Fruit fly (Drosophila melanogaster) whole organism, embryonic: ENCODE measurements around the gene CG10300.

Experiments used
- ATbp ChIP-seq: fragments of 200-800 bp; sonication (Bioruptor generic); optimal IDR thresholded peaks from 2 replicates; lab custom pipeline; 2017; ENCODE audit warnings: missing biosample characterization, mild to moderate bottlenecking, missing genetic modification characterization, missing genetic modification reagents
- Awh ChIP-seq: fragments of 200-800 bp; sonication (Bioruptor generic); IDR thresholded peaks from 2 replicates; pipeline ENCODE4, ENCODE4 v1.3.6; 2022; ENCODE audit warnings: missing biosample characterization, missing genetic modification characterization
- BEAF-32 ChIP-seq: fragments of 200-800 bp; sonication (Bioruptor generic); optimal IDR thresholded peaks from 3 replicates; lab custom pipeline; 2017; ENCODE audit warnings: missing biosample characterization, missing genetic modification characterization, mild to moderate bottlenecking, moderate library complexity, missing genetic modification reagents
- CG10366 ChIP-seq: fragments of 200-800 bp; sonication (Bioruptor generic); IDR thresholded peaks from 2 replicates; pipeline ENCODE4 v1.3.6; 2022; ENCODE audit warnings: missing biosample characterization, missing genetic modification characterization
- CG12104 ChIP-seq: fragments of 200-800 bp; sonication (Bioruptor generic); optimal IDR thresholded peaks from 3 replicates; lab custom pipeline; 2016; ENCODE audit warnings: missing biosample characterization, missing genetic modification characterization
- CG17359 ChIP-seq: fragments of 200-800 bp; sonication (Bioruptor generic); optimal IDR thresholded peaks from 3 replicates; lab custom pipeline; 2018; ENCODE audit warnings: missing biosample characterization, mild to moderate bottlenecking, missing genetic modification characterization, moderate library complexity
- CG30403 ChIP-seq: fragments of 200-800 bp; sonication (Bioruptor generic); optimal IDR thresholded peaks from 3 replicates; lab custom pipeline; 2016; ENCODE audit warnings: missing biosample characterization, missing genetic modification characterization
- CG31441 ChIP-seq: fragments of 200-800 bp; sonication (Bioruptor generic); IDR thresholded peaks from 2 replicates; pipeline ENCODE4 v1.3.6; 2022; ENCODE audit warnings: missing biosample characterization, missing genetic modification characterization
- CG32767 ChIP-seq: fragments of 200-800 bp; sonication (Bioruptor generic); IDR thresholded peaks from 2 replicates; pipeline ENCODE4 v1.3.6; 2022; ENCODE audit warnings: missing biosample characterization, missing genetic modification characterization
- CG34376 ChIP-seq: fragments of 200-800 bp; sonication (Bioruptor generic); optimal IDR thresholded peaks from 2 replicates; lab custom pipeline; 2018; ENCODE audit warnings: missing biosample characterization, mild to moderate bottlenecking, missing genetic modification characterization
- CG5180 ChIP-seq: fragments of 200-800 bp; sonication (Bioruptor generic); optimal IDR thresholded peaks from 3 replicates; lab custom pipeline; 2017; ENCODE audit warnings: missing biosample characterization, missing genetic modification characterization, mild to moderate bottlenecking, moderate library complexity, missing genetic modification reagents
- CG7745 ChIP-seq: fragments of 200-800 bp; sonication (Bioruptor generic); optimal IDR thresholded peaks from 2 replicates; lab custom pipeline; 2018; ENCODE audit warnings: missing biosample characterization, mild to moderate bottlenecking, missing genetic modification characterization, moderate library complexity
- CG8281 ChIP-seq: fragments of 200-800 bp; sonication (Bioruptor generic); optimal IDR thresholded peaks from 2 replicates; lab custom pipeline; 2018; ENCODE audit warnings: missing biosample characterization, mild to moderate bottlenecking, missing genetic modification characterization, moderate library complexity
- CG8290 ChIP-seq, 3 experiments: fragments of 200-800 bp; sonication (Bioruptor generic); optimal IDR thresholded peaks; 2 replicates each; lab custom pipeline; 2016 to 2019; ENCODE audit warnings: missing biosample characterization in 3 of 3, missing genetic modification characterization in 3 of 3, mild to moderate bottlenecking in 2 of 3, moderate library complexity in 1 of 3
- CG8765 ChIP-seq: fragments of 200-800 bp; sonication (Bioruptor generic); IDR thresholded peaks from 2 replicates; pipeline ENCODE4 v1.3.6; 2022; ENCODE audit warnings: missing biosample characterization, missing genetic modification characterization
- CG8944 ChIP-seq: fragments of 200-800 bp; sonication (Bioruptor generic); optimal IDR thresholded peaks from 3 replicates; lab custom pipeline; 2016; ENCODE audit warnings: missing biosample characterization, missing genetic modification characterization
- HLH4C ChIP-seq: fragments of 200-800 bp; sonication (Bioruptor generic); IDR thresholded peaks from 3 replicates; pipeline ENCODE4 v1.3.6; 2022; ENCODE audit warnings: missing biosample characterization, missing genetic modification characterization; ENCODE audit not compliant: partially characterized antibody
- HLH54F ChIP-seq: fragments of 200-800 bp; sonication (Bioruptor generic); optimal IDR thresholded peaks from 3 replicates; lab custom pipeline; 2016; ENCODE audit warnings: missing biosample characterization, missing genetic modification characterization
- Hr78 ChIP-seq, 2 experiments: fragments of 200-800 bp in 1 of 2; fragments of >200 bp in 1 of 2; sonication (Bioruptor generic) in 1 of 2; optimal IDR thresholded peaks; 2 replicates each; lab custom pipeline; 2017 to 2019; ENCODE audit warnings: missing biosample characterization in 2 of 2, missing genetic modification characterization in 2 of 2, mild to moderate bottlenecking in 1 of 2, moderate library complexity in 1 of 2
- Hsf ChIP-seq: fragments of 200-800 bp; sonication (Bioruptor generic); optimal IDR thresholded peaks from 3 replicates; lab custom pipeline; 2016; ENCODE audit warnings: missing biosample characterization, missing genetic modification characterization
- Kr ChIP-seq: fragments of 200-800 bp; sonication (Bioruptor generic); optimal IDR thresholded peaks from 2 replicates; lab custom pipeline; 2017; ENCODE audit warnings: missing biosample characterization, mild to moderate bottlenecking, missing genetic modification characterization
- MTF-1 ChIP-seq: fragments of 200-800 bp; sonication (Bioruptor generic); optimal IDR thresholded peaks from 2 replicates; lab custom pipeline; 2018; ENCODE audit warnings: missing biosample characterization, mild to moderate bottlenecking, missing genetic modification characterization, borderline replicate concordance
- Med ChIP-seq: fragments of 200-800 bp; sonication (Bioruptor generic); peaks from one replicate; lab custom pipeline; 2016; ENCODE audit warnings: missing biosample characterization, missing genetic modification characterization, mild to moderate bottlenecking, inconsistent platforms, moderate library complexity
- Meics ChIP-seq: fragments of 200-800 bp; sonication (Bioruptor generic); optimal IDR thresholded peaks from 2 replicates; lab custom pipeline; 2017; ENCODE audit warnings: missing biosample characterization, mild to moderate bottlenecking, missing genetic modification characterization
- Mes4 ChIP-seq: fragments of 200-800 bp; sonication (Bioruptor generic); optimal IDR thresholded peaks from 2 replicates; lab custom pipeline; 2016; ENCODE audit warnings: missing biosample characterization, missing genetic modification characterization
- Mrtf ChIP-seq: fragments of 200-800 bp; sonication (Bioruptor generic); IDR thresholded peaks from 3 replicates; pipeline ENCODE4 v1.3.6; 2022; ENCODE audit warnings: missing biosample characterization, missing genetic modification characterization
- Neu2 ChIP-seq: fragments of 200-800 bp; sonication (Bioruptor generic); optimal IDR thresholded peaks from 3 replicates; lab custom pipeline; 2016; ENCODE audit warnings: missing biosample characterization, missing genetic modification characterization, borderline replicate concordance
- Nf-YA ChIP-seq: fragments of 200-800 bp; sonication (Bioruptor generic); IDR thresholded peaks from 2 replicates; pipeline ENCODE4 v1.3.6; 2022; ENCODE audit warnings: missing biosample characterization, missing genetic modification characterization
- Rfx ChIP-seq: fragments of 200-800 bp; sonication (Bioruptor generic); IDR thresholded peaks from 2 replicates; pipeline ENCODE4 v1.3.6; 2022; ENCODE audit warnings: missing biosample characterization, missing genetic modification characterization
- Xbp1 ChIP-seq: fragments of 200-800 bp; sonication (Bioruptor generic); optimal IDR thresholded peaks from 3 replicates; lab custom pipeline; 2016; ENCODE audit warnings: missing biosample characterization, mild to moderate bottlenecking, missing genetic modification characterization
- ab ChIP-seq: fragments of 200-800 bp; sonication (Bioruptor generic); optimal IDR thresholded peaks from 2 replicates; lab custom pipeline; 2016; ENCODE audit warnings: missing biosample characterization, missing genetic modification characterization
- chinmo ChIP-seq: fragments of 200-800 bp; sonication (Bioruptor generic); IDR thresholded peaks from 4 replicates; pipeline ENCODE4 v1.3.6; 2022; ENCODE audit warnings: missing biosample characterization, missing genetic modification characterization; ENCODE audit not compliant: partially characterized antibody
- chm ChIP-seq: fragments of 200-800 bp; sonication (Bioruptor generic); IDR thresholded peaks from 2 replicates; pipeline ENCODE4 v1.3.6; 2022; ENCODE audit warnings: missing biosample characterization, missing genetic modification characterization
- emc ChIP-seq: fragments of 200-800 bp; sonication (Bioruptor generic); optimal IDR thresholded peaks from 2 replicates; lab custom pipeline; 2016; ENCODE audit warnings: missing biosample characterization, missing genetic modification characterization
- exex ChIP-seq: fragments of 200-800 bp; sonication (Bioruptor generic); optimal IDR thresholded peaks from 4 replicates; lab custom pipeline; 2018; ENCODE audit warnings: missing biosample characterization, mild to moderate bottlenecking, missing genetic modification characterization, moderate library complexity
- gcm2 ChIP-seq: fragments of 200-800 bp; sonication (Bioruptor generic); optimal IDR thresholded peaks from 2 replicates; lab custom pipeline; 2016; ENCODE audit warnings: missing biosample characterization, missing genetic modification characterization
- gem ChIP-seq: fragments of 200-800 bp; sonication (Bioruptor generic); optimal IDR thresholded peaks from 2 replicates; lab custom pipeline; 2019; ENCODE audit warnings: missing biosample characterization, mild to moderate bottlenecking, missing genetic modification characterization, moderate library complexity
- gfzf ChIP-seq: fragments of 200-800 bp; sonication (Bioruptor generic); optimal IDR thresholded peaks from 2 replicates; lab custom pipeline; 2016; ENCODE audit warnings: missing biosample characterization, mild to moderate bottlenecking, missing genetic modification characterization, moderate library complexity
- grn ChIP-seq: fragments of 200-800 bp; sonication (Bioruptor generic); optimal IDR thresholded peaks from 3 replicates; lab custom pipeline; 2017; ENCODE audit warnings: missing biosample characterization, missing genetic modification characterization
- ken ChIP-seq: fragments of 200-800 bp; sonication (Bioruptor generic); IDR thresholded peaks from 3 replicates; pipeline ENCODE4 v1.3.6; 2022; ENCODE audit warnings: missing biosample characterization, missing genetic modification characterization
- odd ChIP-seq: fragments of 200-800 bp; sonication (Bioruptor generic); optimal IDR thresholded peaks from 2 replicates; lab custom pipeline; 2017; ENCODE audit warnings: missing biosample characterization, mild to moderate bottlenecking, missing genetic modification characterization
- rib ChIP-seq: fragments of 200-800 bp; sonication (Bioruptor generic); IDR thresholded peaks from 2 replicates; pipeline ENCODE4 v1.3.6; 2022; ENCODE audit warnings: missing biosample characterization, missing genetic modification characterization
- slp2 ChIP-seq: fragments of 200-800 bp; sonication (Bioruptor generic); optimal IDR thresholded peaks from 2 replicates; lab custom pipeline; 2016; ENCODE audit warnings: missing biosample characterization, missing genetic modification characterization
- sob ChIP-seq: fragments of 200-800 bp; sonication (Bioruptor generic); IDR thresholded peaks from 2 replicates; pipeline ENCODE4 v1.3.6; 2022; ENCODE audit warnings: missing biosample characterization, missing genetic modification characterization
- sr ChIP-seq: fragments of 200-800 bp; sonication (Bioruptor generic); IDR thresholded peaks from 3 replicates; pipeline ENCODE4 v1.3.6; 2022; ENCODE audit warnings: missing biosample characterization, missing genetic modification characterization
- trh ChIP-seq: fragments of 200-800 bp; sonication (Bioruptor generic); optimal IDR thresholded peaks from 2 replicates; lab custom pipeline; 2016; ENCODE audit warnings: missing biosample characterization, missing genetic modification characterization

Gene CG10300

dm6 chr3R:23722680-23723372 is 11.5 kb downstream of the CG10300 start, which contains the start of gene CG10365 (continued):
- TF ChIP-seq Hr78 (GFP tag; optimal IDR thresholded peaks at IDR 0.05; lab: Kevin White, UChicago) (peak in 1 of 2 experiments; percentile 33), slp2 (GFP tag; lab: Kevin White, UChicago) (no peak), Med (GFP tag; lab: Kevin White, UChicago) (peak; percentile 76), Kr (GFP tag; lab: Kevin White, UChicago) (no peak), gfzf (GFP tag; lab: Kevin White, UChicago) (no peak), HLH54F (GFP tag; lab: Kevin White, UChicago) (no peak), CG8765 (no peak), ATbp (GFP tag; lab: Kevin White, UChicago) (peak; percentile 46), Mrtf (GFP tag; lab: Robert Waterston, UW) (peak; percentile 20; the same call in 1 of the 3 replicates), exex (tag; lab: Kevin White, UChicago) (peak; percentile 66), ab (GFP tag; lab: Kevin White, UChicago) (no peak), sob (peak; percentile 80), grn (GFP tag; lab: Kevin White, UChicago) (no peak), Meics (peak; percentile 93), BEAF-32 (no peak)
- TF ChIP-seq, all 482 proteins: peak for 284

dm6 chr3R:23723381-23724034 is 12.2 kb downstream of the CG10300 start:
- TF ChIP-seq CG34376 (GFP tag; lab: Kevin White, UChicago) (peak; percentile 88), CG30403 (GFP tag; lab: Kevin White, UChicago) (no peak), Awh (GFP tag; lab: Robert Waterston, UW) (peak; percentile 91), CG31441 (GFP tag; lab: Robert Waterston, UW) (peak; percentile 34; the same call in 1 of the 2 replicates), gem (tag; lab: Kevin White, UChicago) (peak; percentile 48), Hsf (no peak), Xbp1 (GFP tag; lab: Kevin White, UChicago) (no peak), Mes4 (GFP tag; lab: Kevin White, UChicago) (peak; percentile 47), ken (GFP tag; lab: Robert Waterston, UW) (0 out of 3 replicates have a peak, but pooled peaks have one; percentile 12), Nf-YA (GFP tag; lab: Robert Waterston, UW) (peak; percentile 86), chm (0 out of 2 replicates have a peak, but pooled peaks have one; percentile 58), emc (GFP tag; lab: Kevin White, UChicago) (no peak), MTF-1 (GFP tag; lab: Kevin White, UChicago) (peak; percentile 95), trh (GFP tag; lab: Kevin White, UChicago) (peak; percentile 76), CG8281 (tag; lab: Kevin White, UChicago) (peak; percentile 52), gcm2 (GFP tag; lab: Kevin White, UChicago) (no peak), ATbp (GFP tag; lab: Kevin White, UChicago) (peak; percentile 93), CG5180 (GFP tag; lab: Kevin White, UChicago) (peak; percentile 78), CG8290 (GFP tag; optimal IDR thresholded peaks at IDR 0.05; lab: Kevin White, UChicago) (peak; percentile 37), CG8290 (tag; optimal IDR thresholded peaks at IDR 0.05; lab: Kevin White, UChicago) (peak in 1 of 2 experiments; percentile 51), odd (GFP tag; lab: Kevin White, UChicago) (peak; percentile 12), CG32767 (GFP tag; lab: Robert Waterston, UW) (peak; percentile 47), Rfx (GFP tag; lab: Robert Waterston, UW) (peak; percentile 58; the same call in 1 of the 2 replicates), Neu2 (GFP tag; lab: Kevin White, UChicago) (no peak), CG17359 (tag; lab: Kevin White, UChicago) (peak; percentile 84), CG10366 (no peak), HLH4C (GFP tag; lab: Robert Waterston, UW) (no peak), CG7745 (tag; lab: Kevin White, UChicago) (no peak), chinmo (peak; percentile 76; the same call in 1 of the 4 replicates), sr (GFP tag; lab: Robert Waterston, UW) (peak; percentile 83), rib (GFP tag; lab: Robert Waterston, UW) (peak; percentile 3; the same call in 1 of the 2 replicates), Med (GFP tag; lab: Kevin White, UChicago) (peak; percentile 97), CG12104 (GFP tag; lab: Kevin White, UChicago) (peak; percentile 79), CG8944 (no peak)
